Worm (Caenorhabditis elegans) whole organism, early embryonic: ENCODE measurements around the gene cul-4.

Source experiments
- B0310.2 ChIP-seq: sonication (generic microtip); optimal IDR thresholded peaks from 2 replicates; lab custom pipeline; 2016; ENCODE audit warnings: mild to moderate bottlenecking, missing genetic modification characterization, missing compliant biosample characterization
- aly-1 ChIP-seq: sonication (generic microtip); optimal IDR thresholded peaks from 2 replicates; lab custom pipeline; 2016; ENCODE audit warnings: missing genetic modification characterization, missing compliant biosample characterization
- ama-1 ChIP-seq: fragments of 150-350 bp; optimal IDR thresholded peaks from 2 replicates; lab custom pipeline; 2014
- ceh-36 ChIP-seq: sonication (generic microtip); optimal IDR thresholded peaks from 2 replicates; lab custom pipeline; 2016; ENCODE audit warnings: missing genetic modification characterization, inconsistent platforms, missing compliant biosample characterization
- ets-7 ChIP-seq: sonication (generic microtip); optimal IDR thresholded peaks from 2 replicates; lab custom pipeline; 2016; ENCODE audit warnings: missing genotype, missing genetic modification characterization, missing compliant biosample characterization
- hmbx-1 ChIP-seq: sonication (generic microtip); optimal IDR thresholded peaks from 2 replicates; lab custom pipeline; 2016; ENCODE audit warnings: mild to moderate bottlenecking, missing genetic modification characterization, missing compliant biosample characterization
- hnd-1 ChIP-seq: sonication (generic microtip); optimal IDR thresholded peaks from 2 replicates; lab custom pipeline; 2016; ENCODE audit warnings: missing genetic modification characterization, missing compliant biosample characterization
- scrt-1 ChIP-seq: fragments of 200-800 bp; sonication (Bioruptor generic); IDR thresholded peaks from 2 replicates; pipeline ENCODE4 v1.3.6; 2022; ENCODE audit warnings: missing genetic modification characterization, missing compliant biosample characterization
- tbx-11 ChIP-seq: fragments of 200-800 bp; sonication (Bioruptor generic); IDR thresholded peaks from 2 replicates; pipeline ENCODE4 v1.3.6; 2022; ENCODE audit warnings: missing genetic modification characterization, missing compliant biosample characterization
- tbx-37 ChIP-seq: fragments of 200-800 bp; sonication (Bioruptor generic); conservative IDR thresholded peaks from 2 replicates; pipeline ENCODE4 v1.3.6; 2022; ENCODE audit warnings: missing genetic modification reagents, missing genetic modification characterization, missing compliant biosample characterization
- tra-4 ChIP-seq: sonication (generic microtip); optimal IDR thresholded peaks from 2 replicates; lab custom pipeline; 2017; ENCODE audit warnings: missing genetic modification characterization, missing compliant biosample characterization

ce11 chrII:7323925-7324324 is 22.0 kb downstream of the cul-4 start, which contains the start of gene F21D12.3:
- TF ChIP-seq tra-4 (tag; lab: Kevin White, UChicago) (no peak), scrt-1 (GFP tag; lab: Robert Waterston, UW) (no peak), ama-1 (lab: Kevin White, UChicago) (no peak), tbx-37 (GFP tag; lab: Robert Waterston, UW) (no peak), hmbx-1 (tag; lab: Kevin White, UChicago) (no peak), tbx-11 (GFP tag; lab: Robert Waterston, UW) (no peak), ceh-36 (tag; lab: Kevin White, UChicago) (no peak), ets-7 (tag; lab: Kevin White, UChicago) (no peak), aly-1 (tag; lab: Kevin White, UChicago) (no peak), hnd-1 (tag; lab: Kevin White, UChicago) (no peak), B0310.2 (tag; lab: Kevin White, UChicago) (no peak)
